Fruit fly (Drosophila melanogaster) whole organism: Measurements from ENCODE around the gene Hsp26.

Experiments
- CG8478 ChIP-seq: fragments of >200 bp; optimal IDR thresholded peaks from 2 replicates; lab custom pipeline; 2018; ENCODE audit warnings: inconsistent platforms
- Dll ChIP-seq: fragments of >200 bp; optimal IDR thresholded peaks from 2 replicates; lab custom pipeline; 2017
- EcR ChIP-seq, 2 experiments: fragments of >200 bp; optimal IDR thresholded peaks; 2 replicates each; lab custom pipeline; 2017; ENCODE audit warnings: missing biosample characterization in 2 of 2, missing genetic modification characterization in 2 of 2, missing genetic modification reagents in 2 of 2
- pan ChIP-seq: fragments of >200 bp; optimal IDR thresholded peaks from 2 replicates; lab custom pipeline; 2017
- psq ChIP-seq: fragments of >200 bp; optimal IDR thresholded peaks from 2 replicates; lab custom pipeline; 2017
- usp ChIP-seq: fragments of >200 bp; optimal IDR thresholded peaks from 2 replicates; lab custom pipeline; 2017; ENCODE audit warnings: missing biosample characterization, missing genetic modification characterization, mixed read lengths

dm6 chr3L:9367431-9367867, 9.8 kb downstream of the Hsp26 start:
- TF ChIP-seq psq (lab: Kevin White, UChicago) (no peak), pan (no peak), usp (GFP tag; lab: Kevin White, UChicago) (no peak), CG8478 (no peak), EcR (GFP tag; optimal IDR thresholded peaks at IDR 0.05; lab: Kevin White, UChicago) (no peak), Dll (no peak)
